Fruit fly (Drosophila melanogaster): ENCODE measurements around the gene Gbeta5.

Gbeta5 gene

dm6 chrX:8126149-8126548, 25.9 kb downstream of the Gbeta5 start (continued):
- TF ChIP-seq en (GFP tag; optimal IDR thresholded peaks at IDR 0.05) = no peak
- peak; percentile 18 for TF ChIP-seq Max (GFP tag; optimal IDR thresholded peaks at IDR 0.05)
- TF ChIP-seq Sox102F (GFP tag; optimal IDR thresholded peaks at IDR 0.05) = peak; percentile 88
- TF ChIP-seq B-H2 (GFP tag; optimal IDR thresholded peaks at IDR 0.05) = no peak
- no peak for TF ChIP-seq al (GFP tag; IDR thresholded peaks at IDR 0.05)
- no peak for TF ChIP-seq CG17612 (GFP tag; IDR thresholded peaks at IDR 0.05)
- peak; percentile 58 for TF ChIP-seq CG2202 (tag; optimal IDR thresholded peaks at IDR 0.05)
- peak; percentile 39 for TF ChIP-seq tx (GFP tag; optimal IDR thresholded peaks at IDR 0.05)
- TF ChIP-seq CG12104 (GFP tag; optimal IDR thresholded peaks at IDR 0.05) = no peak
- TF ChIP-seq fd64A (GFP tag; optimal IDR thresholded peaks at IDR 0.05) = peak; percentile 47
- no peak for TF ChIP-seq CG3995 (GFP tag; optimal IDR thresholded peaks at IDR 0.05)
- peak; percentile 40 for TF ChIP-seq CG12219 (GFP tag; optimal IDR thresholded peaks at IDR 0.05)
- TF ChIP-seq CG18619 (GFP tag; optimal IDR thresholded peaks at IDR 0.05) = no peak
- no peak for TF ChIP-seq Dbx (GFP tag; IDR thresholded peaks at IDR 0.05)
- peak; percentile 73 for TF ChIP-seq CG12391 (tag; optimal IDR thresholded peaks at IDR 0.05)
- TF ChIP-seq Neu2 (GFP tag; optimal IDR thresholded peaks at IDR 0.05; ENCODE audit: borderline replicate concordance) = no peak
- no peak for TF ChIP-seq CG17568 (GFP tag; optimal IDR thresholded peaks at IDR 0.05)
- TF ChIP-seq CG11398 (GFP tag; optimal IDR thresholded peaks at IDR 0.05) = no peak
- peak; percentile 38; the same call in 2 of the 3 replicates for TF ChIP-seq CG14050 (GFP tag; IDR thresholded peaks at IDR 0.05)
- no peak for TF ChIP-seq CG8765 (GFP tag; IDR thresholded peaks at IDR 0.05)
- no peak for TF ChIP-seq CG13894 (tag; optimal IDR thresholded peaks at IDR 0.05)
- peak; percentile 64 for TF ChIP-seq chn (GFP tag; optimal IDR thresholded peaks at IDR 0.05)
- peak; percentile 21 for TF ChIP-seq salm (tag; optimal IDR thresholded peaks at IDR 0.05)
- TF ChIP-seq BtbVII (GFP tag; optimal IDR thresholded peaks at IDR 0.05) = no peak
- TF ChIP-seq sqz (GFP tag; optimal IDR thresholded peaks at IDR 0.05) = no peak
- TF ChIP-seq CG8388 (GFP tag; optimal IDR thresholded peaks at IDR 0.05) = peak; percentile 74
- TF ChIP-seq Ets65A (GFP tag) = peak; percentile 94
- no peak for TF ChIP-seq Hey (tag; optimal IDR thresholded peaks at IDR 0.05)
- peak; percentile 42 for TF ChIP-seq pum (GFP tag; optimal IDR thresholded peaks at IDR 0.05)
- TF ChIP-seq caup (GFP tag; optimal IDR thresholded peaks at IDR 0.05; ENCODE audit: severe bottlenecking) = no peak
- TF ChIP-seq h (optimal IDR thresholded peaks at IDR 0.05) = no peak
- TF ChIP-seq Sry-δ (GFP tag; optimal IDR thresholded peaks at IDR 0.05) = no peak
- no peak for TF ChIP-seq Sry-β (GFP tag; optimal IDR thresholded peaks at IDR 0.05)
- peak; percentile 15 for TF ChIP-seq Six4 (GFP tag; optimal IDR thresholded peaks at IDR 0.05)
- no peak for TF ChIP-seq tna (GFP tag; IDR thresholded peaks at IDR 0.05; ENCODE audit: partially characterized antibody)
- TF ChIP-seq CG10543 (GFP tag; optimal IDR thresholded peaks at IDR 0.05) = no peak
- no peak for TF ChIP-seq CG12299 (tag; optimal IDR thresholded peaks at IDR 0.05)
- TF ChIP-seq aop (GFP tag; IDR thresholded peaks at IDR 0.05) = no peak
- TF ChIP-seq fd102C (GFP tag; optimal IDR thresholded peaks at IDR 0.05) = no peak
- no peak for TF ChIP-seq Nf-YA (GFP tag; IDR thresholded peaks at IDR 0.05)
- no peak for TF ChIP-seq ro (GFP tag; IDR thresholded peaks at IDR 0.05)
- no peak for TF ChIP-seq pzg (GFP tag; optimal IDR thresholded peaks at IDR 0.05)
- no peak for TF ChIP-seq Dll (GFP tag; IDR thresholded peaks at IDR 0.05; ENCODE audit: partially characterized antibody)
- TF ChIP-seq CG5180 (GFP tag; optimal IDR thresholded peaks at IDR 0.05) = peak; percentile 21
- peak; percentile 41; the same call in 1 of the 2 replicates for TF ChIP-seq dimm (GFP tag; IDR thresholded peaks at IDR 0.05)
- TF ChIP-seq dmrt11E (tag; optimal IDR thresholded peaks at IDR 0.05) = peak; percentile 61
- TF ChIP-seq Chrac-16 (GFP tag; optimal IDR thresholded peaks at IDR 0.05) = peak; percentile 45
- TF ChIP-seq CG1529 (GFP tag; optimal IDR thresholded peaks at IDR 0.05) = peak; percentile 56
- TF ChIP-seq ranshi (GFP tag; IDR thresholded peaks at IDR 0.05) = peak; percentile 50; the same call in 1 of the 2 replicates
- TF ChIP-seq kah (GFP tag; optimal IDR thresholded peaks at IDR 0.05) = no peak
- TF ChIP-seq chinmo (GFP tag; IDR thresholded peaks at IDR 0.05; ENCODE audit: partially characterized antibody) = no peak
- TF ChIP-seq slp2 (GFP tag; optimal IDR thresholded peaks at IDR 0.05) = peak; percentile 7

All from whole organism, embryonic.